Worm (Caenorhabditis elegans) whole organism, L3 larva: ENCODE results near the gene C27A7.6.

Source experiments
- R02D3.7 ChIP-seq: fragments of 150-350 bp; optimal IDR thresholded peaks from 2 replicates; lab custom pipeline; 2014; ENCODE audit warnings: missing biosample characterization, missing genetic modification characterization
- ama-1 ChIP-seq: fragments of 150-350 bp; optimal IDR thresholded peaks from 2 replicates; lab custom pipeline; 2018
- ceh-28 ChIP-seq: fragments of 150-350 bp; optimal IDR thresholded peaks from 2 replicates; lab custom pipeline; 2014; ENCODE audit warnings: missing biosample characterization, missing genetic modification reagents, missing genetic modification characterization
- nhr-237 ChIP-seq: fragments of 150-350 bp; optimal IDR thresholded peaks from 2 replicates; lab custom pipeline; 2014; ENCODE audit warnings: missing biosample characterization, missing genetic modification characterization
- snpc-4 ChIP-seq: fragments of 150-350 bp; optimal IDR thresholded peaks from 2 replicates; lab custom pipeline; 2014; ENCODE audit warnings: missing biosample characterization, missing genetic modification characterization

- TF ChIP-seq ceh-28 = no peak
- no peak for TF ChIP-seq R02D3.7
- no peak for TF ChIP-seq ama-1 (lab: Kevin White, UChicago)
- no peak for TF ChIP-seq snpc-4 (tag; lab: Kevin White, UChicago)
- no peak for TF ChIP-seq nhr-237 (tag; lab: Kevin White, UChicago)
Observed at ce11 chrV:12150607-12151006, 20.0 kb upstream of the C27A7.6 start, which contains the start of gene che-11.
